Fruit fly (Drosophila melanogaster) whole organism, embryonic: ENCODE results near the gene CG6168.

Experiments
- ATbp ChIP-seq: fragments of 200-800 bp; sonication (Bioruptor generic); optimal IDR thresholded peaks from 2 replicates; lab custom pipeline; 2017; ENCODE audit warnings: missing biosample characterization, mild to moderate bottlenecking, missing genetic modification characterization, missing genetic modification reagents
- Asciz ChIP-seq: fragments of 200-800 bp; sonication (Bioruptor generic); optimal IDR thresholded peaks from 2 replicates; lab custom pipeline; 2017; ENCODE audit warnings: missing biosample characterization, mild to moderate bottlenecking, missing genetic modification characterization, missing genetic modification reagents
- Atf6 ChIP-seq: fragments of 200-800 bp; sonication (Bioruptor generic); IDR thresholded peaks from 2 replicates; pipeline ENCODE4 v1.3.6; 2022; ENCODE audit warnings: missing biosample characterization, missing genetic modification characterization
- B-H1 ChIP-seq: fragments of 200-800 bp; sonication (Bioruptor generic); IDR thresholded peaks from 3 replicates; pipeline ENCODE4 v1.3.6; 2022; ENCODE audit warnings: missing biosample characterization, missing genetic modification characterization
- CG11696 ChIP-seq: fragments of 200-800 bp; sonication (Bioruptor generic); IDR thresholded peaks from 2 replicates; pipeline ENCODE4 v1.3.6; 2022; ENCODE audit warnings: missing biosample characterization, missing genetic modification characterization
- CG12104 ChIP-seq: fragments of 200-800 bp; sonication (Bioruptor generic); optimal IDR thresholded peaks from 3 replicates; lab custom pipeline; 2016; ENCODE audit warnings: missing biosample characterization, missing genetic modification characterization
- CG12219 ChIP-seq: fragments of 200-800 bp; sonication (Bioruptor generic); optimal IDR thresholded peaks from 3 replicates; lab custom pipeline; 2018; ENCODE audit warnings: missing biosample characterization, mild to moderate bottlenecking, missing genetic modification characterization
- CG12299 ChIP-seq: fragments of 200-800 bp; sonication (Bioruptor generic); optimal IDR thresholded peaks from 2 replicates; lab custom pipeline; 2018; ENCODE audit warnings: missing biosample characterization, mild to moderate bottlenecking, missing genetic modification characterization
- CG12744 ChIP-seq: fragments of 200-800 bp; sonication (Bioruptor generic); optimal IDR thresholded peaks from 2 replicates; lab custom pipeline; 2016; ENCODE audit warnings: missing biosample characterization, missing genetic modification characterization
- CG13296 ChIP-seq: fragments of 200-800 bp; sonication (Bioruptor generic); optimal IDR thresholded peaks from 3 replicates; lab custom pipeline; 2018; ENCODE audit warnings: missing biosample characterization, mild to moderate bottlenecking, missing genetic modification characterization
- CG15269 ChIP-seq: fragments of 200-800 bp; sonication (Bioruptor generic); optimal IDR thresholded peaks from 2 replicates; lab custom pipeline; 2018; ENCODE audit warnings: missing biosample characterization, mild to moderate bottlenecking, missing genetic modification characterization, moderate library complexity
- CG15696 ChIP-seq: fragments of 200-800 bp; sonication (Bioruptor generic); optimal IDR thresholded peaks from 2 replicates; lab custom pipeline; 2019; ENCODE audit warnings: missing biosample characterization, mild to moderate bottlenecking, missing genetic modification characterization, moderate library complexity
- CG1602 ChIP-seq: fragments of 200-800 bp; sonication (Bioruptor generic); optimal IDR thresholded peaks from 3 replicates; lab custom pipeline; 2016; ENCODE audit warnings: missing biosample characterization, missing genetic modification characterization
- CG2116 ChIP-seq: fragments of 200-800 bp; sonication (Bioruptor generic); optimal IDR thresholded peaks from 3 replicates; lab custom pipeline; 2018; ENCODE audit warnings: missing biosample characterization, mild to moderate bottlenecking, missing genetic modification characterization
- CG2129 ChIP-seq: fragments of 200-800 bp; sonication (Bioruptor generic); IDR thresholded peaks from 2 replicates; pipeline ENCODE4 v1.3.6; 2022; ENCODE audit warnings: missing biosample characterization, missing genetic modification characterization; ENCODE audit not compliant: partially characterized antibody
- CG2199 ChIP-seq: fragments of 200-800 bp; sonication (Bioruptor generic); IDR thresholded peaks from 3 replicates; pipeline ENCODE4 v1.3.6; 2022; ENCODE audit warnings: missing biosample characterization, missing genetic modification characterization
- CG2202 ChIP-seq: fragments of 200-800 bp; sonication (Bioruptor generic); optimal IDR thresholded peaks from 2 replicates; lab custom pipeline; 2018; ENCODE audit warnings: missing biosample characterization, mild to moderate bottlenecking, missing genetic modification characterization
- CG31224 ChIP-seq: fragments of 200-800 bp; sonication (Bioruptor generic); IDR thresholded peaks from 2 replicates; pipeline ENCODE4 v1.3.6; 2022; ENCODE audit warnings: missing biosample characterization, missing genetic modification characterization
- CG33213 ChIP-seq: fragments of 200-800 bp; sonication (Bioruptor generic); optimal IDR thresholded peaks from 3 replicates; lab custom pipeline; 2016; ENCODE audit warnings: missing biosample characterization, missing genetic modification characterization
- CG3407 ChIP-seq: fragments of 200-800 bp; sonication (Bioruptor generic); optimal IDR thresholded peaks from 2 replicates; lab custom pipeline; 2018; ENCODE audit warnings: missing biosample characterization, mild to moderate bottlenecking, missing genetic modification characterization
- CG6175 ChIP-seq: fragments of 200-800 bp; sonication (Bioruptor generic); IDR thresholded peaks from 3 replicates; pipeline ENCODE4 v1.3.6; 2022; ENCODE audit warnings: missing biosample characterization, missing genetic modification characterization
- CG7987 ChIP-seq: fragments of 200-800 bp; sonication (Bioruptor generic); optimal IDR thresholded peaks from 2 replicates; lab custom pipeline; 2018; ENCODE audit warnings: missing biosample characterization, mild to moderate bottlenecking, missing genetic modification characterization, moderate library complexity
- CG9215 ChIP-seq: fragments of 200-800 bp; sonication (Bioruptor generic); IDR thresholded peaks from 2 replicates; pipeline ENCODE4 v1.3.6; 2022; ENCODE audit warnings: missing biosample characterization, missing genetic modification characterization
- CkIIα-i1 ChIP-seq: fragments of 200-800 bp; sonication (Bioruptor generic); IDR thresholded peaks from 2 replicates; pipeline ENCODE4 v1.3.6; 2022; ENCODE audit warnings: missing biosample characterization, missing genetic modification characterization
- CoRest ChIP-seq: fragments of 200-800 bp; sonication (Bioruptor generic); optimal IDR thresholded peaks from 3 replicates; lab custom pipeline; 2018; ENCODE audit warnings: missing biosample characterization, mild to moderate bottlenecking, missing genetic modification characterization, moderate library complexity
- Gsc ChIP-seq: fragments of 200-800 bp; sonication (Bioruptor generic); IDR thresholded peaks from 2 replicates; pipeline ENCODE4 v1.3.6; 2022; ENCODE audit warnings: missing biosample characterization, missing genetic modification characterization
- HLH3B ChIP-seq: fragments of 200-800 bp; sonication (Bioruptor generic); IDR thresholded peaks from 2 replicates; pipeline ENCODE4 v1.3.6; 2022; ENCODE audit warnings: missing biosample characterization, missing genetic modification characterization
- Kr ChIP-seq: fragments of 200-800 bp; sonication (Bioruptor generic); optimal IDR thresholded peaks from 2 replicates; lab custom pipeline; 2017; ENCODE audit warnings: missing biosample characterization, mild to moderate bottlenecking, missing genetic modification characterization
- NFAT ChIP-seq: fragments of 200-800 bp; sonication (Bioruptor generic); IDR thresholded peaks from 2 replicates; pipeline ENCODE4 v1.3.6; 2022; ENCODE audit warnings: missing biosample characterization, missing genetic modification characterization
- Pdp1 ChIP-seq, 2 experiments: fragments of 200-800 bp; sonication (Bioruptor generic); optimal IDR thresholded peaks; 3 replicates each; lab custom pipeline; 2016; ENCODE audit warnings: missing biosample characterization in 2 of 2, missing genetic modification characterization in 2 of 2, mild to moderate bottlenecking in 1 of 2, moderate library complexity in 1 of 2
- Sox102F ChIP-seq: fragments of 200-800 bp; sonication (Bioruptor generic); optimal IDR thresholded peaks from 2 replicates; lab custom pipeline; 2018; ENCODE audit warnings: missing biosample characterization, mild to moderate bottlenecking, missing genetic modification characterization, moderate library complexity
- Spps ChIP-seq: fragments of 200-800 bp; sonication (Bioruptor generic); optimal IDR thresholded peaks from 2 replicates; lab custom pipeline; 2018; ENCODE audit warnings: missing biosample characterization, mild to moderate bottlenecking, missing genetic modification characterization
- Taf1 ChIP-seq: fragments of 200-800 bp; sonication (Bioruptor generic); IDR thresholded peaks from 2 replicates; pipeline ENCODE4 v1.3.6; 2022; ENCODE audit warnings: missing biosample characterization, missing genetic modification characterization
- abd-A ChIP-seq: fragments of 200-800 bp; sonication (Bioruptor generic); optimal IDR thresholded peaks from 3 replicates; lab custom pipeline; 2019; ENCODE audit warnings: missing biosample characterization, mild to moderate bottlenecking, missing genetic modification characterization, moderate library complexity
- btn ChIP-seq: fragments of 200-800 bp; sonication (Bioruptor generic); optimal IDR thresholded peaks from 2 replicates; lab custom pipeline; 2016; ENCODE audit warnings: missing biosample characterization, missing genetic modification characterization
- corto ChIP-seq: fragments of 200-800 bp; sonication (Bioruptor generic); optimal IDR thresholded peaks from 2 replicates; lab custom pipeline; 2016; ENCODE audit warnings: missing biosample characterization, mild to moderate bottlenecking, missing genetic modification characterization, moderate library complexity
- crp ChIP-seq, 2 experiments: fragments of 200-800 bp; sonication (Bioruptor generic); optimal IDR thresholded peaks; 2 replicates in 1 of 2; 3 replicates in 1 of 2; lab custom pipeline; 2017; ENCODE audit warnings: missing biosample characterization in 2 of 2, missing genetic modification characterization in 2 of 2, mild to moderate bottlenecking in 1 of 2, moderate library complexity in 1 of 2
- dmrt11E ChIP-seq: fragments of 200-800 bp; sonication (Bioruptor generic); optimal IDR thresholded peaks from 3 replicates; lab custom pipeline; 2018; ENCODE audit warnings: missing biosample characterization, mild to moderate bottlenecking, missing genetic modification characterization, moderate library complexity
- fu2 ChIP-seq: fragments of 200-800 bp; sonication (Bioruptor generic); optimal IDR thresholded peaks from 2 replicates; lab custom pipeline; 2016; ENCODE audit warnings: missing biosample characterization, missing genetic modification characterization
- gsb-n ChIP-seq: fragments of 200-800 bp; sonication (Bioruptor generic); optimal IDR thresholded peaks from 3 replicates; lab custom pipeline; 2018; ENCODE audit warnings: missing biosample characterization, mild to moderate bottlenecking, missing genetic modification characterization
- kay ChIP-seq: fragments of 200-800 bp; sonication (Bioruptor generic); optimal IDR thresholded peaks from 2 replicates; lab custom pipeline; 2016; ENCODE audit warnings: missing biosample characterization, missing genetic modification characterization
- prd ChIP-seq, 3 experiments: fragments of >200 bp in 2 of 3; fragments of 200-800 bp in 1 of 3; sonication (Bioruptor generic) in 1 of 3; optimal IDR thresholded peaks in 2 of 3; IDR thresholded peaks in 1 of 3; 2 replicates in 2 of 3; 3 replicates in 1 of 3; pipeline versions ENCODE4 v1.3.6 to Lab custom; 2017 to 2022; ENCODE audit warnings: missing biosample characterization in 1 of 3, missing genetic modification characterization in 1 of 3
- sc ChIP-seq, 3 experiments: fragments of >200 bp in 2 of 3; fragments of 200-800 bp in 1 of 3; sonication (Bioruptor generic) in 1 of 3; optimal IDR thresholded peaks; 2 replicates in 2 of 3; 3 replicates in 1 of 3; lab custom pipeline; 2017; ENCODE audit warnings: mild to moderate bottlenecking in 1 of 3, missing biosample characterization in 1 of 3, missing genetic modification characterization in 1 of 3, missing genetic modification reagents in 1 of 3
- slbo ChIP-seq: fragments of 200-800 bp; sonication (Bioruptor generic); IDR thresholded peaks from 2 replicates; pipeline ENCODE4 v1.3.6; 2022; ENCODE audit warnings: missing biosample characterization, missing genetic modification characterization
- sqz ChIP-seq: fragments of 200-800 bp; sonication (Bioruptor generic); optimal IDR thresholded peaks from 3 replicates; lab custom pipeline; 2018; ENCODE audit warnings: missing biosample characterization, mild to moderate bottlenecking, missing genetic modification characterization
- tin ChIP-seq: fragments of 200-800 bp; sonication (Bioruptor generic); optimal IDR thresholded peaks from 3 replicates; lab custom pipeline; 2016; ENCODE audit warnings: missing biosample characterization, missing genetic modification characterization
- trh ChIP-seq: fragments of 200-800 bp; sonication (Bioruptor generic); optimal IDR thresholded peaks from 2 replicates; lab custom pipeline; 2016; ENCODE audit warnings: missing biosample characterization, missing genetic modification characterization
- yki ChIP-seq: fragments of >200 bp; optimal IDR thresholded peaks from 3 replicates; lab custom pipeline; 2018
- zfh2 ChIP-seq: fragments of 200-800 bp; sonication (Bioruptor generic); optimal IDR thresholded peaks from 2 replicates; lab custom pipeline; 2016; ENCODE audit warnings: missing biosample characterization, missing genetic modification characterization

The CG6168 gene

DNA sequence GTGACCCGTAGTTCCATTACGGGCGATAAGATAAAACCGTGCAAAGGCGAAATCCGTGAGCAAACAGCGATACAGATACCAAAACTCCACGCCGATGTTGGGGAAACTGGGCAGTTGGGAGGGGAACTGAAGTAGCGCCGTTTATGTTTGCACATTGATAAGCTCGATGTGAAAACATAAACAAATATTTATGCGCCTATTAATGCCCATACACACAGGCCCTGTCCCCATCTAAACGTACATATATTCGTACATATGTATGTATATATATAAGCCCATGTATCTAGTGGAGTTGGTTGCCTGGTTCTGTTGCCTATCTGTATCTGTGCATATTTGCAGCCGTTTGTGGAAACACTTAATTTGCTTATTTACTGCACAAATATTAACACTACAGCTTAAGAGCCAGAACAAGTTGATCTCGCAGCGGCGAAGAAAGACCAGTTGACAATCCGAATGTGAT lies 32.8 kb upstream of the CG6168 start (continued):
- TF ChIP-seq prd (optimal IDR thresholded peaks at IDR 0.05; lab: Kevin White, UChicago) (no peak), prd (GFP tag; IDR thresholded peaks at IDR 0.05; lab: Robert Waterston, UW) (peak; percentile 43; the same call in 2 of the 3 replicates), CG12104 (GFP tag; lab: Kevin White, UChicago) (peak; percentile 56), crp (GFP tag; optimal IDR thresholded peaks at IDR 0.05; lab: Kevin White, UChicago) (peak in 1 of 2 experiments; percentile 15), btn (GFP tag; lab: Kevin White, UChicago) (peak; percentile 42), Kr (GFP tag; lab: Kevin White, UChicago) (peak; percentile 89), CG15696 (tag; lab: Kevin White, UChicago) (peak; percentile 95), yki (no peak), sc (optimal IDR thresholded peaks at IDR 0.05; lab: Kevin White, UChicago) (no peak), sc (GFP tag; optimal IDR thresholded peaks at IDR 0.05; lab: Kevin White, UChicago) (peak; percentile 73), CG33213 (peak; percentile 56), CG12744 (GFP tag; lab: Kevin White, UChicago) (peak; percentile 51), CoRest (tag; lab: Kevin White, UChicago) (peak; percentile 72), ATbp (GFP tag; lab: Kevin White, UChicago) (peak; percentile 92), NFAT (GFP tag; lab: Robert Waterston, UW) (no peak; the same call in 1 of the 2 replicates), CG2116 (GFP tag; lab: Kevin White, UChicago) (peak; percentile 43), zfh2 (GFP tag; lab: Kevin White, UChicago) (no peak), CG12219 (peak; percentile 73), Gsc (GFP tag; lab: Robert Waterston, UW) (no peak), Pdp1 (GFP tag; optimal IDR thresholded peaks at IDR 0.05; lab: Kevin White, UChicago) (peak; percentile 25 to 56), dmrt11E (tag; lab: Kevin White, UChicago) (peak; percentile 81), Taf1 (GFP tag; lab: Robert Waterston, UW) (no peak), HLH3B (peak; percentile 55; the same call in 1 of the 2 replicates), CG2202 (tag; lab: Kevin White, UChicago) (peak; percentile 87), Asciz (GFP tag; lab: Kevin White, UChicago) (peak; percentile 85), CG15269 (tag; lab: Kevin White, UChicago) (peak; percentile 72), sqz (GFP tag; lab: Kevin White, UChicago) (peak; percentile 63), Sox102F (GFP tag; lab: Kevin White, UChicago) (peak; percentile 76), B-H1 (GFP tag; lab: Robert Waterston, UW) (peak; percentile 53; the same call in 1 of the 3 replicates), tin (GFP tag; lab: Kevin White, UChicago) (no peak), CG11696 (GFP tag; lab: Robert Waterston, UW) (peak; percentile 66), Spps (peak; percentile 43), CG1602 (GFP tag; lab: Kevin White, UChicago) (peak; percentile 53), CG2199 (0 out of 3 replicates have a peak, but pooled peaks have one; percentile 60), CG13296 (peak; percentile 86), CkIIα-i1 (no peak), CG31224 (GFP tag; lab: Robert Waterston, UW) (peak; percentile 32; the same call in 1 of the 2 replicates), corto (GFP tag; lab: Kevin White, UChicago) (no peak), Atf6 (GFP tag; lab: Robert Waterston, UW) (peak; percentile 72), fu2 (GFP tag; lab: Kevin White, UChicago) (no peak), kay (GFP tag; lab: Kevin White, UChicago) (peak; percentile 48), CG2129 (GFP tag; lab: Robert Waterston, UW) (no peak), CG7987 (GFP tag; lab: Kevin White, UChicago) (peak; percentile 91), trh (peak; percentile 54), abd-A (tag; lab: Kevin White, UChicago) (no peak), CG12299 (tag; lab: Kevin White, UChicago) (peak; percentile 66), CG6175 (GFP tag; lab: Robert Waterston, UW) (no peak), slbo (GFP tag; lab: Robert Waterston, UW) (peak; percentile 25; the same call in 1 of the 2 replicates), CG9215 (GFP tag; lab: Robert Waterston, UW) (no peak), CG3407 (peak; percentile 85), gsb-n (peak; percentile 80)
